Worm (Caenorhabditis elegans) whole organism, young adult: ENCODE measurements around the gene Y41C4A.22.

Experiments
- B0035.1 ChIP-seq: sonication (generic microtip); optimal IDR thresholded peaks from 2 replicates; lab custom pipeline; 2016; ENCODE audit warnings: missing genetic modification characterization, mild to moderate bottlenecking, missing compliant biosample characterization, missing genotype, missing genetic modification reagents
- D2030.7 ChIP-seq: fragments of 200-800 bp; sonication (Bioruptor generic); IDR thresholded peaks from 2 replicates; pipeline ENCODE4 v1.3.6; 2022; ENCODE audit warnings: missing genetic modification reagents, missing genetic modification characterization, missing compliant biosample characterization
- F23B12.7 ChIP-seq: sonication (generic microtip); optimal IDR thresholded peaks from 2 replicates; lab custom pipeline; 2017; ENCODE audit warnings: missing genetic modification characterization, mild to moderate bottlenecking, missing compliant biosample characterization, antibody characterized with exemption, moderate library complexity; ENCODE audit not compliant: insufficient read depth
- F52B5.7 ChIP-seq: sonication (generic microtip); optimal IDR thresholded peaks from 2 replicates; lab custom pipeline; 2016; ENCODE audit warnings: mild to moderate bottlenecking, missing genetic modification characterization, missing compliant biosample characterization
- F57C9.4 ChIP-seq: sonication (generic microtip); optimal IDR thresholded peaks from 2 replicates; lab custom pipeline; 2017; ENCODE audit warnings: mild to moderate bottlenecking, missing genetic modification characterization, missing compliant biosample characterization
- K11D2.4 ChIP-seq: fragments of 200-800 bp; sonication (Bioruptor generic); IDR thresholded peaks from 2 replicates; pipeline ENCODE4 v1.3.6; 2022; ENCODE audit warnings: missing genetic modification reagents, missing genetic modification characterization, missing compliant biosample characterization
- K12H6.12 ChIP-seq: fragments of 200-800 bp; sonication (Bioruptor generic); optimal IDR thresholded peaks from 2 replicates; lab custom pipeline; 2018; ENCODE audit warnings: mild to moderate bottlenecking, missing genetic modification characterization, missing compliant biosample characterization
- ceh-27 ChIP-seq: fragments of 200-800 bp; sonication (Bioruptor generic); optimal IDR thresholded peaks from 2 replicates; lab custom pipeline; 2018; ENCODE audit warnings: mild to moderate bottlenecking, missing genetic modification characterization, moderate library complexity, missing compliant biosample characterization
- dpl-1 ChIP-seq: fragments of 150-350 bp; optimal IDR thresholded peaks from 2 replicates; lab custom pipeline; 2014; ENCODE audit warnings: missing biosample characterization, missing genetic modification reagents, missing genetic modification characterization
- ekl-4 ChIP-seq: fragments of 200-800 bp; sonication (Bioruptor generic); IDR thresholded peaks from 2 replicates; pipeline ENCODE4 v1.3.6; 2022; ENCODE audit warnings: missing genetic modification reagents, missing genetic modification characterization, missing compliant biosample characterization
- ets-4 ChIP-seq: fragments of 200-800 bp; sonication (Bioruptor generic); optimal IDR thresholded peaks from 2 replicates; lab custom pipeline; 2018; ENCODE audit warnings: mild to moderate bottlenecking, missing genetic modification characterization, missing compliant biosample characterization
- hlh-26 ChIP-seq: fragments of 200-800 bp; sonication (Bioruptor generic); conservative IDR thresholded peaks from 2 replicates; pipeline ENCODE4 v1.3.6; 2022; ENCODE audit warnings: missing genetic modification reagents, missing genetic modification characterization, missing compliant biosample characterization
- lsy-27 ChIP-seq: sonication (generic microtip); optimal IDR thresholded peaks from 2 replicates; lab custom pipeline; 2017; ENCODE audit warnings: missing genetic modification characterization, mild to moderate bottlenecking, missing compliant biosample characterization, antibody characterized with exemption, missing genotype, borderline replicate concordance; ENCODE audit not compliant: insufficient read depth
- madf-6 ChIP-seq: fragments of 200-800 bp; sonication (Bioruptor generic); IDR thresholded peaks from 2 replicates; pipeline ENCODE4 v1.3.6; 2022; ENCODE audit warnings: missing genetic modification reagents, missing genetic modification characterization, missing compliant biosample characterization
- mcd-1 ChIP-seq: fragments of 200-800 bp; sonication (Bioruptor generic); IDR thresholded peaks from 2 replicates; pipeline ENCODE4 v1.3.6; 2022; ENCODE audit warnings: missing genetic modification reagents, missing genetic modification characterization, missing compliant biosample characterization
- snpc-1.3 ChIP-seq: sonication (generic microtip); optimal IDR thresholded peaks from 2 replicates; lab custom pipeline; 2017; ENCODE audit warnings: missing genetic modification characterization, mild to moderate bottlenecking, missing compliant biosample characterization, antibody characterized with exemption, moderate library complexity, missing genotype, missing genetic modification reagents; ENCODE audit not compliant: insufficient read depth
- snpc-4 ChIP-seq, 5 experiments: fragments of 150-350 bp in 1 of 5; sonication (generic microtip) in 4 of 5; optimal IDR thresholded peaks; 2 replicates each; lab custom pipeline; 2014 to 2018; ENCODE audit warnings: missing genetic modification characterization in 5 of 5, missing biosample characterization in 3 of 5, antibody characterized with exemption in 2 of 5, mild to moderate bottlenecking in 2 of 5, missing compliant biosample characterization in 2 of 5, missing genotype in 2 of 5, moderate library complexity in 2 of 5, missing genetic modification reagents in 1 of 5
- zim-3 ChIP-seq: sonication (generic microtip); optimal IDR thresholded peaks from 2 replicates; lab custom pipeline; 2017; ENCODE audit warnings: mild to moderate bottlenecking, missing genetic modification characterization, moderate library complexity, missing compliant biosample characterization
- ztf-25 ChIP-seq: fragments of 200-800 bp; sonication (Bioruptor generic); IDR thresholded peaks from 2 replicates; pipeline ENCODE4 v1.3.6; 2022; ENCODE audit warnings: missing genetic modification reagents, missing genetic modification characterization, missing compliant biosample characterization
- ztf-6 ChIP-seq: fragments of 200-800 bp; sonication (Bioruptor generic); IDR thresholded peaks from 2 replicates; pipeline ENCODE4 v1.3.6; 2022; ENCODE audit warnings: missing genetic modification reagents, missing genetic modification characterization, missing compliant biosample characterization

Gene Y41C4A.22

DNA sequence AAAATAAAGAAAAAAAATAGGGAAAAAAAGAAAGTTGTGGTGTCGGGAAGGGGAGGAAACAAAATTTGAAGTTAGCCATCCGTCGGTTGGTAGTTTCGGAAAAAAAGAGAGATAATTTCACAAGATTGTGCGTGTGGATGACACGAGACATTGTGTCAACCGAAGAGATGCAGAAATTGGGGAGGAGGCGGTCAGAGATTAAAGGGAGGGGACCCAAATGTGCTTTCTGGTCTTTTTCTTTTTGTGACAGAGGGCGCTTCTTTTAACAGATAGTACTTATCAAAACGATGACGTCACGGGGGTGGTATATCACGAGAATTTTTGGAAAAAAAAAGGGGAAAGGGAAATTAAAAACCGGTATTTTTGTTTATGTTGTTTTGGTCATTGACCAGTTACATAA lies 43.4 kb downstream of the Y41C4A.22 start (continued):
- TF ChIP-seq F23B12.7 (tag; lab: Kevin White, UChicago) (no peak), ets-4 (no peak)

DNA sequence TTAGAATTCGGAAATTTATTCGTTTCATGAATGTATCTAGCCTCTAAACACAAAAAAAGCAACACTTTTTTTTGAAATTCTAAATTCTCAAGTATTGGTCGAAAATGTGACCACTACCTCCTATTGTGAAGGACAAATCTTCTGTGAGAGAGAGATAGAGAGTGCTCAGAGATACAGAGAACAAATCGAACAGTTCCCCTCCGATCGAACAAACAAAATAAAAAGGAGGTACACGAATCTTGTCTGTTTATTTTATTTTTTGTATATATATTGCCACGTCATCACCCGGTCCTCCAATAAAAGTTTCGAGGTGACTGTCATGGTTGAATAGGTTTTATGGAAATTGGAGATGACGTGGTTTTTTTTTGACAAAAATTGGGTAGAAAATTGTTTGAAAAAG lies 45.8 kb downstream of the Y41C4A.22 start:
- no peak for TF ChIP-seq B0035.1 (tag; lab: Kevin White, UChicago)
- TF ChIP-seq ets-4, result no peak
- no peak for TF ChIP-seq dpl-1
- TF ChIP-seq F52B5.7, result no peak
- TF ChIP-seq ceh-27 (GFP tag; lab: Kevin White, UChicago), result no peak
- no peak for TF ChIP-seq madf-6
- no peak for TF ChIP-seq mcd-1 (GFP tag; lab: Robert Waterston, UW)
- TF ChIP-seq K12H6.12 (tag; lab: Kevin White, UChicago), result no peak
- TF ChIP-seq zim-3, result no peak
- TF ChIP-seq ztf-6, result no peak

DNA sequence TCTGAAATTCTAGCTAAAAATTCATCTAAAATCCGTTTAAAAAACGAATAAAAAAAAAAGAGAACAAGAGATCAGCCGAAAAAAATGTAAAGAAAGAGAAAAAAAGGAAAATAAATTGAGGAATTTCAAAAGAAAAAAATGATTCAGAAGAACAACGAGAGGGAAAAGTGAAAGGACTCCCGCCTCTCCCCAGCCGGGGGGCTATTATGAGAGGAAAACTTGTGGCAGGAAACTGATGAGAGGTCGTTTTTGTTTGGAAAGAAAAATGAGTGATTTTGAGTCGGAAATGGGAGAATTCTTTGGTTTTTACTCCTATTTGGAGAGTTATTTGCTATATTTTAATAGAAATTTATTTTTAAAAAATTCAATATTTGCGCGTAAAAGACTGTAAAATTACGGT lies 47.1 kb downstream of the Y41C4A.22 start:
- no peak for TF ChIP-seq mcd-1 (GFP tag; lab: Robert Waterston, UW)
- no peak for TF ChIP-seq D2030.7
- TF ChIP-seq snpc-4 (GFP tag; optimal IDR thresholded peaks at IDR 0.05; lab: Kevin White, UChicago), result no peak
- no peak for TF ChIP-seq snpc-4 (tag; optimal IDR thresholded peaks at IDR 0.05; lab: Kevin White, UChicago)
- no peak for TF ChIP-seq lsy-27 (tag; lab: Kevin White, UChicago)
- no peak for TF ChIP-seq ekl-4 (GFP tag; lab: Robert Waterston, UW)
- no peak for TF ChIP-seq ztf-25
- TF ChIP-seq snpc-1.3 (tag; lab: Kevin White, UChicago), result no peak
- TF ChIP-seq hlh-26 (GFP tag; lab: Robert Waterston, UW), result no peak
- TF ChIP-seq K11D2.4 (GFP tag; lab: Robert Waterston, UW), result no peak
- TF ChIP-seq F57C9.4 (tag; lab: Kevin White, UChicago), result no peak
